Fruit fly (Drosophila melanogaster): ENCODE data around the gene CG3792.
A peak's percentile ranks its signal among the peaks of the same experiment; 100 is the strongest.

The CG3792 gene

dm6 chr2L:4999389-5000032, 22.4 kb downstream of the CG3792 start (continued):
- TF ChIP-seq Mad (GFP tag; optimal IDR thresholded peaks at IDR 0.05) (peak; percentile 41), Spps (tag; optimal IDR thresholded peaks at IDR 0.05) (no peak), D (optimal IDR thresholded peaks at IDR 0.05) (no peak), D (GFP tag; optimal IDR thresholded peaks at IDR 0.05) (peak; percentile 41), CG32532 (GFP tag; IDR thresholded peaks at IDR 0.05) (peak; percentile 84), zfh2 (GFP tag; optimal IDR thresholded peaks at IDR 0.05) (peak; percentile 46), Kr (GFP tag; optimal IDR thresholded peaks at IDR 0.05) (no peak), Fer3 (tag; optimal IDR thresholded peaks at IDR 0.05) (peak; percentile 69), GATAe (GFP tag; conservative IDR thresholded peaks at IDR 0.05) (0 out of 2 replicates have a peak, but pooled peaks have one; percentile 34), wor (GFP tag; IDR thresholded peaks at IDR 0.05) (peak; percentile 19; the same call in 1 of the 2 replicates), Rfx (GFP tag; IDR thresholded peaks at IDR 0.05) (peak; percentile 86), Xrp1 (GFP tag; IDR thresholded peaks at IDR 0.05) (peak; percentile 73), CG31224 (GFP tag; IDR thresholded peaks at IDR 0.05) (peak; percentile 54; the same call in 1 of the 2 replicates), pzg (GFP tag; optimal IDR thresholded peaks at IDR 0.05) (no peak), Ada2b (GFP tag; IDR thresholded peaks at IDR 0.05) (peak; percentile 76), CG6254 (GFP tag; optimal IDR thresholded peaks at IDR 0.05) (peak; percentile 34), HLHmδ (GFP tag; optimal IDR thresholded peaks at IDR 0.05) (no peak), stc (GFP tag; IDR thresholded peaks at IDR 0.05) (peak; percentile 64), CG14965 (GFP tag; optimal IDR thresholded peaks at IDR 0.05; ENCODE audit: borderline replicate concordance) (no peak), CG8924 (tag; optimal IDR thresholded peaks at IDR 0.05) (peak; percentile 42), CG30403 (GFP tag; optimal IDR thresholded peaks at IDR 0.05) (peak; percentile 49), CG31365 (tag; optimal IDR thresholded peaks at IDR 0.05) (no peak), tio (GFP tag; optimal IDR thresholded peaks at IDR 0.05) (peak; percentile 51), kah (GFP tag; optimal IDR thresholded peaks at IDR 0.05) (peak; percentile 29), Blimp-1 (GFP tag; optimal IDR thresholded peaks at IDR 0.05) (peak; percentile 62), pum (GFP tag; optimal IDR thresholded peaks at IDR 0.05) (peak; percentile 43), danr (GFP tag; IDR thresholded peaks at IDR 0.05) (0 out of 2 replicates have a peak, but pooled peaks have one; percentile 30), CG6175 (GFP tag; IDR thresholded peaks at IDR 0.05) (0 out of 3 replicates have a peak, but pooled peaks have one; percentile 48), CG2202 (tag; optimal IDR thresholded peaks at IDR 0.05) (peak; percentile 25), zf30C (GFP tag; optimal IDR thresholded peaks at IDR 0.05) (no peak), Stat92E (GFP tag; optimal IDR thresholded peaks at IDR 0.05) (no peak), nmo (GFP tag; optimal IDR thresholded peaks at IDR 0.05) (peak; percentile 62), esg (GFP tag; conservative IDR thresholded peaks at IDR 0.05) (peak; percentile 70), CG17829 (tag; optimal IDR thresholded peaks at IDR 0.05) (peak; percentile 30), hth (optimal IDR thresholded peaks at IDR 0.05) (no peak), CG9817 (tag; optimal IDR thresholded peaks at IDR 0.05) (peak; percentile 65), Poxn (GFP tag; IDR thresholded peaks at IDR 0.05) (no peak), ERR (GFP tag; optimal IDR thresholded peaks at IDR 0.05) (peak; percentile 12), pros (GFP tag; optimal IDR thresholded peaks at IDR 0.05) (no peak), CG14710 (tag; optimal IDR thresholded peaks at IDR 0.05) (peak; percentile 24), CG17612 (GFP tag; IDR thresholded peaks at IDR 0.05) (peak; percentile 80), ranshi (GFP tag; IDR thresholded peaks at IDR 0.05) (peak; percentile 70; the same call in 1 of the 2 replicates), CG6765 (GFP tag; optimal IDR thresholded peaks at IDR 0.05) (peak; percentile 1), scrt (GFP tag; optimal IDR thresholded peaks at IDR 0.05) (peak; percentile 52), inv (GFP tag; IDR thresholded peaks at IDR 0.05; ENCODE audit: partially characterized antibody) (no peak), CG10147 (GFP tag; optimal IDR thresholded peaks at IDR 0.05) (peak; percentile 41), MTF-1 (GFP tag; optimal IDR thresholded peaks at IDR 0.05; ENCODE audit: borderline replicate concordance) (peak; percentile 67)
